Worm (Caenorhabditis elegans) whole organism, L4/young adult: ENCODE results near the gene K08A2.2.

Experiments
- dao-5 ChIP-seq: sonication (generic microtip); optimal IDR thresholded peaks from 2 replicates; lab custom pipeline; 2016; ENCODE audit warnings: missing genotype, missing genetic modification characterization, moderate library complexity, missing compliant biosample characterization
- him-1 ChIP-seq: sonication (generic microtip); optimal IDR thresholded peaks from 2 replicates; lab custom pipeline; 2016; ENCODE audit warnings: missing genotype, missing genetic modification reagents, missing genetic modification characterization, missing compliant biosample characterization

ce11 chrII:2987854-2988350 lies 3.5 kb upstream of the K08A2.2 start, which contains the start of gene lido-7:
- TF ChIP-seq him-1 (tag; lab: Kevin White, UChicago), result peak; percentile 18
- no peak for TF ChIP-seq dao-5 (tag; lab: Kevin White, UChicago)
